Fruit fly (Drosophila melanogaster) whole organism, embryonic: ENCODE data around the gene spo.

ENCODE experiments used
- ATbp ChIP-seq: fragments of 200-800 bp; sonication (Bioruptor generic); optimal IDR thresholded peaks from 2 replicates; lab custom pipeline; 2017; ENCODE audit warnings: missing biosample characterization, mild to moderate bottlenecking, missing genetic modification characterization, missing genetic modification reagents
- Awh ChIP-seq: fragments of 200-800 bp; sonication (Bioruptor generic); IDR thresholded peaks from 2 replicates; pipeline ENCODE4, ENCODE4 v1.3.6; 2022; ENCODE audit warnings: missing biosample characterization, missing genetic modification characterization
- CG10654 ChIP-seq: fragments of 200-800 bp; sonication (Bioruptor generic); optimal IDR thresholded peaks from 2 replicates; lab custom pipeline; 2016; ENCODE audit warnings: missing biosample characterization, missing genetic modification characterization
- CG11093 ChIP-seq: fragments of 200-800 bp; sonication (Bioruptor generic); IDR thresholded peaks from 3 replicates; pipeline ENCODE4 v1.3.6; 2022; ENCODE audit warnings: missing biosample characterization, missing genetic modification characterization
- CG11695 ChIP-seq: fragments of 200-800 bp; sonication (Bioruptor generic); IDR thresholded peaks from 3 replicates; pipeline ENCODE4 v1.3.6; 2022; ENCODE audit warnings: missing biosample characterization, missing genetic modification characterization
- CG12155 ChIP-seq: fragments of 200-800 bp; sonication (Bioruptor generic); optimal IDR thresholded peaks from 3 replicates; lab custom pipeline; 2016; ENCODE audit warnings: missing biosample characterization, missing genetic modification characterization
- CG12744 ChIP-seq: fragments of 200-800 bp; sonication (Bioruptor generic); optimal IDR thresholded peaks from 2 replicates; lab custom pipeline; 2016; ENCODE audit warnings: missing biosample characterization, missing genetic modification characterization
- CG17802 ChIP-seq: fragments of 200-800 bp; sonication (Bioruptor generic); optimal IDR thresholded peaks from 2 replicates; lab custom pipeline; 2018; ENCODE audit warnings: missing biosample characterization, mild to moderate bottlenecking, missing genetic modification characterization, moderate library complexity
- CG2712 ChIP-seq: fragments of 200-800 bp; optimal IDR thresholded peaks from 3 replicates; lab custom pipeline; 2019; ENCODE audit warnings: missing biosample characterization, mild to moderate bottlenecking, missing genetic modification characterization, moderate library complexity
- CG2889 ChIP-seq: fragments of 200-800 bp; sonication (Bioruptor generic); IDR thresholded peaks from 3 replicates; pipeline ENCODE4 v1.3.6; 2022; ENCODE audit warnings: missing biosample characterization, missing genetic modification characterization
- CG31224 ChIP-seq: fragments of 200-800 bp; sonication (Bioruptor generic); IDR thresholded peaks from 2 replicates; pipeline ENCODE4 v1.3.6; 2022; ENCODE audit warnings: missing biosample characterization, missing genetic modification characterization
- CG3281 ChIP-seq: fragments of 200-800 bp; sonication (Bioruptor generic); optimal IDR thresholded peaks from 3 replicates; lab custom pipeline; 2017; ENCODE audit warnings: missing biosample characterization, mild to moderate bottlenecking, missing genetic modification characterization
- CG34422 ChIP-seq: fragments of 200-800 bp; sonication (Bioruptor generic); IDR thresholded peaks from 3 replicates; pipeline ENCODE4 v1.3.6; 2022; ENCODE audit warnings: missing biosample characterization, missing genetic modification characterization
- CG43689 ChIP-seq: fragments of 200-800 bp; sonication (Bioruptor generic); IDR thresholded peaks from 2 replicates; pipeline ENCODE4 v1.3.6; 2022; ENCODE audit warnings: missing biosample characterization, missing genetic modification characterization
- CG6254 ChIP-seq: fragments of 200-800 bp; sonication (Bioruptor generic); optimal IDR thresholded peaks from 3 replicates; lab custom pipeline; 2017; ENCODE audit warnings: mild to moderate bottlenecking, missing biosample characterization, missing genetic modification reagents, missing genetic modification characterization
- CrebB ChIP-seq: fragments of 200-800 bp; sonication (Bioruptor generic); optimal IDR thresholded peaks from 3 replicates; lab custom pipeline; 2018; ENCODE audit warnings: missing biosample characterization, mild to moderate bottlenecking, missing genetic modification characterization
- D ChIP-seq, 2 experiments: fragments of 200-800 bp in 1 of 2; fragments of >200 bp in 1 of 2; sonication (Bioruptor generic) in 1 of 2; optimal IDR thresholded peaks; 2 replicates in 1 of 2; 3 replicates in 1 of 2; lab custom pipeline; 2017; ENCODE audit warnings: mild to moderate bottlenecking in 1 of 2, missing biosample characterization in 1 of 2, missing genetic modification characterization in 1 of 2, missing genetic modification reagents in 1 of 2
- D19B ChIP-seq: fragments of 200-800 bp; sonication (Bioruptor generic); optimal IDR thresholded peaks from 2 replicates; lab custom pipeline; 2017; ENCODE audit warnings: missing biosample characterization, mild to moderate bottlenecking, missing genetic modification characterization
- Doc2 ChIP-seq: fragments of 200-800 bp; sonication (Bioruptor generic); IDR thresholded peaks from 2 replicates; pipeline ENCODE4 v1.3.6; 2022; ENCODE audit warnings: missing biosample characterization, missing genetic modification characterization
- E2f2 ChIP-seq: fragments of 200-800 bp; sonication (Bioruptor generic); IDR thresholded peaks from 2 replicates; pipeline ENCODE4 v1.3.6; 2022; ENCODE audit warnings: missing biosample characterization, missing genetic modification characterization
- Ets97D ChIP-seq: fragments of 200-800 bp; sonication (Bioruptor generic); optimal IDR thresholded peaks from 3 replicates; lab custom pipeline; 2016; ENCODE audit warnings: missing biosample characterization, missing genetic modification characterization
- Fer3 ChIP-seq: fragments of 200-800 bp; sonication (Bioruptor generic); optimal IDR thresholded peaks from 2 replicates; lab custom pipeline; 2018; ENCODE audit warnings: missing biosample characterization, mild to moderate bottlenecking, missing genetic modification characterization, moderate library complexity
- HHEX ChIP-seq: fragments of 200-800 bp; sonication (Bioruptor generic); optimal IDR thresholded peaks from 3 replicates; lab custom pipeline; 2017; ENCODE audit warnings: missing biosample characterization, mild to moderate bottlenecking, missing genetic modification characterization, missing genetic modification reagents
- HLH3B ChIP-seq: fragments of 200-800 bp; sonication (Bioruptor generic); IDR thresholded peaks from 2 replicates; pipeline ENCODE4 v1.3.6; 2022; ENCODE audit warnings: missing biosample characterization, missing genetic modification characterization
- HmgZ ChIP-seq: fragments of 200-800 bp; sonication (Bioruptor generic); optimal IDR thresholded peaks from 2 replicates; lab custom pipeline; 2018; ENCODE audit warnings: missing biosample characterization, mild to moderate bottlenecking, missing genetic modification characterization
- Hmr ChIP-seq: fragments of 200-800 bp; sonication (Bioruptor generic); optimal IDR thresholded peaks from 3 replicates; lab custom pipeline; 2017; ENCODE audit warnings: mild to moderate bottlenecking, missing biosample characterization, missing genetic modification reagents, missing genetic modification characterization
- Hmx ChIP-seq: fragments of 200-800 bp; sonication (Bioruptor generic); optimal IDR thresholded peaks from 2 replicates; lab custom pipeline; 2016; ENCODE audit warnings: missing biosample characterization, missing genetic modification characterization
- Hr51 ChIP-seq, 2 experiments: fragments of 200-800 bp; sonication (Bioruptor generic); optimal IDR thresholded peaks; 2 replicates in 1 of 2; 3 replicates in 1 of 2; lab custom pipeline; 2016 to 2018; ENCODE audit warnings: missing biosample characterization in 2 of 2, missing genetic modification characterization in 2 of 2, mild to moderate bottlenecking in 1 of 2, moderate library complexity in 1 of 2
- Max ChIP-seq: fragments of 200-800 bp; sonication (Bioruptor generic); optimal IDR thresholded peaks from 2 replicates; lab custom pipeline; 2016; ENCODE audit warnings: missing biosample characterization, mild to moderate bottlenecking, missing genetic modification characterization
- Ravus ChIP-seq: fragments of 200-800 bp; sonication (Bioruptor generic); IDR thresholded peaks from 2 replicates; pipeline ENCODE4 v1.3.6; 2022; ENCODE audit warnings: missing biosample characterization, missing genetic modification characterization
- Sox100B ChIP-seq: fragments of 200-800 bp; sonication (Bioruptor generic); optimal IDR thresholded peaks from 3 replicates; lab custom pipeline; 2018; ENCODE audit warnings: missing biosample characterization, mild to moderate bottlenecking, missing genetic modification characterization
- aop ChIP-seq: fragments of 200-800 bp; sonication (Bioruptor generic); IDR thresholded peaks from 2 replicates; pipeline ENCODE4 v1.3.6; 2022; ENCODE audit warnings: missing biosample characterization, missing genetic modification characterization
- bab2 ChIP-seq: fragments of 200-800 bp; sonication (Bioruptor generic); optimal IDR thresholded peaks from 2 replicates; lab custom pipeline; 2016; ENCODE audit warnings: missing biosample characterization, missing genetic modification characterization
- bsh ChIP-seq, 2 experiments: fragments of 200-800 bp; sonication (Bioruptor generic); optimal IDR thresholded peaks; 2 replicates each; lab custom pipeline; 2017 to 2018; ENCODE audit warnings: mild to moderate bottlenecking in 2 of 2, missing biosample characterization in 2 of 2, missing genetic modification characterization in 2 of 2, moderate library complexity in 1 of 2
- btn ChIP-seq: fragments of 200-800 bp; sonication (Bioruptor generic); optimal IDR thresholded peaks from 2 replicates; lab custom pipeline; 2016; ENCODE audit warnings: missing biosample characterization, missing genetic modification characterization
- chinmo ChIP-seq: fragments of 200-800 bp; sonication (Bioruptor generic); IDR thresholded peaks from 4 replicates; pipeline ENCODE4 v1.3.6; 2022; ENCODE audit warnings: missing biosample characterization, missing genetic modification characterization; ENCODE audit not compliant: partially characterized antibody
- ci ChIP-seq: fragments of 200-800 bp; sonication (Bioruptor generic); IDR thresholded peaks from 3 replicates; pipeline ENCODE4 v1.3.6; 2022; ENCODE audit warnings: missing biosample characterization, missing genetic modification characterization
- gfzf ChIP-seq: fragments of 200-800 bp; sonication (Bioruptor generic); optimal IDR thresholded peaks from 2 replicates; lab custom pipeline; 2016; ENCODE audit warnings: missing biosample characterization, mild to moderate bottlenecking, missing genetic modification characterization, moderate library complexity
- insv ChIP-seq, 2 experiments: fragments of 200-800 bp; sonication (Bioruptor generic); optimal IDR thresholded peaks; 3 replicates each; lab custom pipeline; 2016 to 2018; ENCODE audit warnings: missing biosample characterization in 2 of 2, missing genetic modification characterization in 2 of 2
- lab ChIP-seq: fragments of 200-800 bp; sonication (Bioruptor generic); optimal IDR thresholded peaks from 3 replicates; lab custom pipeline; 2017; ENCODE audit warnings: missing biosample characterization, missing genetic modification characterization, mild to moderate bottlenecking, moderate library complexity, missing genetic modification reagents
- luna ChIP-seq: fragments of 200-800 bp; sonication (Bioruptor generic); optimal IDR thresholded peaks from 2 replicates; lab custom pipeline; 2016; ENCODE audit warnings: missing biosample characterization, missing genetic modification characterization
- mam ChIP-seq: fragments of 200-800 bp; sonication (Bioruptor generic); optimal IDR thresholded peaks from 3 replicates; lab custom pipeline; 2016; ENCODE audit warnings: missing biosample characterization, missing genetic modification characterization
- mirr ChIP-seq: fragments of 200-800 bp; sonication (Bioruptor generic); optimal IDR thresholded peaks from 3 replicates; lab custom pipeline; 2018; ENCODE audit warnings: missing biosample characterization, mild to moderate bottlenecking, missing genetic modification characterization
- sr ChIP-seq: fragments of 200-800 bp; sonication (Bioruptor generic); IDR thresholded peaks from 3 replicates; pipeline ENCODE4 v1.3.6; 2022; ENCODE audit warnings: missing biosample characterization, missing genetic modification characterization
- tap ChIP-seq: fragments of 200-800 bp; optimal IDR thresholded peaks from 3 replicates; lab custom pipeline; 2019; ENCODE audit warnings: missing biosample characterization, mild to moderate bottlenecking, missing genetic modification characterization, moderate library complexity
- tin ChIP-seq: fragments of 200-800 bp; sonication (Bioruptor generic); optimal IDR thresholded peaks from 3 replicates; lab custom pipeline; 2016; ENCODE audit warnings: missing biosample characterization, missing genetic modification characterization
- trh ChIP-seq: fragments of 200-800 bp; sonication (Bioruptor generic); optimal IDR thresholded peaks from 2 replicates; lab custom pipeline; 2016; ENCODE audit warnings: missing biosample characterization, missing genetic modification characterization
- ttk ChIP-seq: fragments of 200-800 bp; sonication (Bioruptor generic); IDR thresholded peaks from 2 replicates; pipeline ENCODE4 v2.1.2; 2022; ENCODE audit warnings: missing biosample characterization, missing genetic modification characterization
- vnd ChIP-seq: fragments of 200-800 bp; sonication (Bioruptor generic); IDR thresholded peaks from 3 replicates; pipeline ENCODE4 v1.3.6; 2022; ENCODE audit warnings: missing biosample characterization, missing genetic modification characterization; ENCODE audit not compliant: partially characterized antibody
- zf30C ChIP-seq: fragments of 200-800 bp; sonication (Bioruptor generic); optimal IDR thresholded peaks from 3 replicates; lab custom pipeline; 2018; ENCODE audit warnings: missing biosample characterization, mild to moderate bottlenecking, missing genetic modification characterization

The spo gene

dm6 chr3L:5554377-5554776, 38.0 kb downstream of the spo start (continued):
- TF ChIP-seq D (optimal IDR thresholded peaks at IDR 0.05; lab: Kevin White, UChicago) = no peak
- no peak for TF ChIP-seq D (GFP tag; optimal IDR thresholded peaks at IDR 0.05; lab: Kevin White, UChicago)
- no peak for TF ChIP-seq Doc2 (GFP tag; lab: Robert Waterston, UW)
- peak; percentile 72 for TF ChIP-seq CG34422
- TF ChIP-seq CG17802 (tag; lab: Kevin White, UChicago) = no peak
- TF ChIP-seq HHEX (GFP tag; lab: Kevin White, UChicago) = peak; percentile 51
- TF ChIP-seq Hmr (GFP tag; lab: Kevin White, UChicago) = peak; percentile 43
- TF ChIP-seq Hmx (GFP tag; lab: Kevin White, UChicago) = no peak
- TF ChIP-seq Ets97D (GFP tag; lab: Kevin White, UChicago) = no peak
- TF ChIP-seq CG2712 (tag; lab: Kevin White, UChicago) = peak; percentile 55
- TF ChIP-seq CG11093 (GFP tag; lab: Robert Waterston, UW) = peak; percentile 49; the same call in 1 of the 3 replicates
- peak; percentile 15 for TF ChIP-seq Sox100B (GFP tag; lab: Kevin White, UChicago)
- no peak for TF ChIP-seq ATbp (GFP tag; lab: Kevin White, UChicago)
- no peak for TF ChIP-seq CG6254 (GFP tag; lab: Kevin White, UChicago)
- TF ChIP-seq HLH3B (GFP tag; lab: Robert Waterston, UW) = peak; percentile 72
- TF ChIP-seq Fer3 = peak; percentile 65
- peak; percentile 14 for TF ChIP-seq D19B (GFP tag; lab: Kevin White, UChicago)
- peak in 1 of 2 experiments; percentile 46 for TF ChIP-seq bsh (GFP tag; optimal IDR thresholded peaks at IDR 0.05; lab: Kevin White, UChicago)
- TF ChIP-seq gfzf (GFP tag; lab: Kevin White, UChicago) = no peak
- TF ChIP-seq bab2 (GFP tag; lab: Kevin White, UChicago) = no peak
- TF ChIP-seq CG10654 (GFP tag; lab: Kevin White, UChicago) = peak; percentile 7
- no peak for TF ChIP-seq HmgZ (tag; lab: Kevin White, UChicago)
- TF ChIP-seq zf30C = no peak
- TF ChIP-seq insv (GFP tag; optimal IDR thresholded peaks at IDR 0.05; lab: Kevin White, UChicago) = no peak
- TF ChIP-seq sr (GFP tag; lab: Robert Waterston, UW) = no peak
- TF ChIP-seq Hr51 (GFP tag; optimal IDR thresholded peaks at IDR 0.05; lab: Kevin White, UChicago) = no peak
- TF ChIP-seq lab (GFP tag; lab: Kevin White, UChicago) = peak; percentile 67
- no peak for TF ChIP-seq aop
- TF ChIP-seq CG12744 = no peak
- peak; percentile 47 for TF ChIP-seq CG12155 (GFP tag; lab: Kevin White, UChicago)
- TF ChIP-seq chinmo (GFP tag; lab: Robert Waterston, UW) = peak; percentile 56; the same call in 1 of the 4 replicates
- peak; percentile 56; the same call in 1 of the 3 replicates for TF ChIP-seq CG11695 (GFP tag; lab: Robert Waterston, UW)
- TF ChIP-seq CG3281 (GFP tag; lab: Kevin White, UChicago) = peak; percentile 37
- TF ChIP-seq tin = peak; percentile 35
- peak; percentile 31 for TF ChIP-seq tap
- TF ChIP-seq vnd = no peak
- 0 out of 3 replicates have a peak, but pooled peaks have one; percentile 5 for TF ChIP-seq CG2889 (GFP tag; lab: Robert Waterston, UW)
- peak; percentile 49; the same call in 1 of the 2 replicates for TF ChIP-seq ttk (GFP tag; lab: Robert Waterston, UW)
- TF ChIP-seq E2f2 (GFP tag; lab: Robert Waterston, UW) = no peak
- TF ChIP-seq Max = no peak
- TF ChIP-seq Ravus (GFP tag; lab: Robert Waterston, UW) = peak; percentile 20; the same call in 1 of the 2 replicates
- no peak for TF ChIP-seq mirr
- 0 out of 2 replicates have a peak, but pooled peaks have one; percentile 28 for TF ChIP-seq CG43689 (GFP tag; lab: Robert Waterston, UW)
- TF ChIP-seq trh = no peak
- TF ChIP-seq ci (GFP tag; lab: Robert Waterston, UW) = peak; percentile 53; the same call in 1 of the 3 replicates
- no peak for TF ChIP-seq CrebB (tag; lab: Kevin White, UChicago)
- no peak for TF ChIP-seq btn (GFP tag; lab: Kevin White, UChicago)
- TF ChIP-seq mam (GFP tag; lab: Kevin White, UChicago) = peak; percentile 33
- TF ChIP-seq CG31224 (GFP tag; lab: Robert Waterston, UW) = peak; percentile 68
- TF ChIP-seq Awh (GFP tag; lab: Robert Waterston, UW) = no peak
- TF ChIP-seq luna (GFP tag; lab: Kevin White, UChicago) = no peak
